Fruit fly (Drosophila melanogaster): ENCODE measurements around the gene Dpy-30L1.

Gene Dpy-30L1

DNA sequence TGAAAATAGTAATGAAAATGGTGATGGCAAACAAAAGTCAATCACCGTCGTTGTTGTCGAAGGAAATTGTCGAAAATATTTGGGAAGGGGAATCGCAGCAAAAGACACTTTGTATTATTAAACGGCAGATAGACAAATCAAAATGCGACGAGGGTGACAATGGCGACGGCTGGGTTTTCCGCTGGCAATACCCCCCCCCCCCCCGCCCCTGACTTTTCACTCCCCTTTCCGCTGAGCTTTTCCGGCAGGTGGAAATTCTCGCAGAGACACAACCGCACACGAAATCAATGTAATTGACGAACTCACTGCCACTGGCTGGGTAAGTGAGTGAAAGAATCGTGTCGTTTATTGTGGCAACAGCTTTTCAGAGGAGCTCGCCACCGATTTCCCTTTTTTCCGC lies 24.4 kb upstream of the Dpy-30L1 start:
- no peak for TF ChIP-seq noc (tag; optimal IDR thresholded peaks at IDR 0.05)

dm6 chr2L:10709353-10709752 lies 23.1 kb upstream of the Dpy-30L1 start, which contains the start of gene Lip2:
Gene Lip2, minus strand, starts transcription at chr2L:10709453.
- TF ChIP-seq noc (tag; optimal IDR thresholded peaks at IDR 0.05), result no peak

- TF ChIP-seq noc (tag; optimal IDR thresholded peaks at IDR 0.05), result no peak
Observed at dm6 chr2L:10711221-10711620, 21.2 kb upstream of the Dpy-30L1 start.

DNA sequence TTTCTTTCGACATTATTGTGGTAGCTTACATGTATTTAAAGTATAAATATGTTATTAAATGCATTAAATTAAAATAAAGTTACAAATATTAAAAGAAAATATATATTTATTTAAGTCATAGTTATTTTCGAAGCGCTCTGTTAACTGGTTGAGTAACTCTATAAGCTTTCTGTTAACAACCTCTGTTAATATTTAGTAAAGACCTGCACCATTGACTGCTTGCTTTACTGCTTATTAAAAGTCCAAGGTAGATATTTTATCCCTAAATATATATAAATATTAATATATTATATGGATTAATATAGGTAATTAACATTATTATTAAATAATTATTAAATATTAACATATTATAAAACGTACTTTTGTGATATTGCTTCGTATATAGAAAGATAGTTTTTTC lies 10.9 kb upstream of the Dpy-30L1 start:
- no peak for TF ChIP-seq noc (tag; optimal IDR thresholded peaks at IDR 0.05)

- TF ChIP-seq noc (tag; optimal IDR thresholded peaks at IDR 0.05), result no peak
Observed at dm6 chr2L:10723903-10724302, 8.6 kb upstream of the Dpy-30L1 start, which contains the start of gene CG6431. Gene CG6431, plus strand, starts transcription at chr2L:10724203.

- no peak for TF ChIP-seq noc (tag; optimal IDR thresholded peaks at IDR 0.05)
Observed at dm6 chr2L:10728751-10729150, 3.7 kb upstream of the Dpy-30L1 start, which contains the start of gene CG6443. Gene CG6443, plus strand, starts transcription at chr2L:10728978.

DNA sequence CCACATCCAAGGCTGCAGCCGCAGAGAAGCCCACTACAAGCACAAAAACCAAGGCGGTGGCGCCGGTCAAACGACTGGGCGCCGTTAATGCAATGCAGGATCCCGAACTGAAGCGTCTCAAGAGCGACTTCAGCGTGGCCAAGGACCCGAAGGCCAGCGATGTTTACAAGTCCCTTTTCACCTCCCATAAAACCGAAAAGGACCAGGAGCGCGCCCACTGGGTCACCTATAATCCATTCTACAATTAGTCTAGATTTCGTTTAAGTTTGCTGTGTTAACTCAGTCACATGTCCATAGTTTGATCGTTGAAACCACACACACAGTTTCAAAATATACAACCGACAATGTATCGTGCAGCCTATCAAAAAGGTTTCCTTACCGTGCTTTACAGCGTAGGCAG lies 2.5 kb upstream of the Dpy-30L1 start, which contains the start of gene CG17118:
TSS of gene CG17118 (plus strand) at position 301 of the 400 bp plus-strand sequence.
- no peak for TF ChIP-seq noc (tag; optimal IDR thresholded peaks at IDR 0.05)

DNA sequence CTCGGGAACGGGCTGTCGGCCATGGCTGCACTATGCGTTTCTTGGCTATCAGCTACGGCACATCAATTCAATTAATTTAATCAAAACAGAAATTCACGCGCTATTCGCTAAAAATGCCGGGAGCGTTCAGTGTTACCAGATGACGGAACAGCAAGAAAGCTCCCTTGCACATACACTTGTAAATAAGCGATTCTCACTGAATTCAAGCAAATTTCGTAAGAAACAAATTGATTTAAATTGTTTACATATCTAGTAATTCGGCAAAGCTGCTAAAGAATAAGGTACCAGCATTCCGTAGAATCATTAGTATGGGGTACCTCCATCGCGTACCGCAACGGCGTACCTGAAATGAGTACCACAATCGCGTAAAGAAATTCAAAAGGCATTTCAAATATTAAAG lies 3.5 kb downstream of the Dpy-30L1 start, which contains the start of gene Nup107:
TSS of gene Nup107 (minus strand) at position 149 of the 400 bp plus-strand sequence.
- TF ChIP-seq noc (tag; optimal IDR thresholded peaks at IDR 0.05), result no peak

DNA sequence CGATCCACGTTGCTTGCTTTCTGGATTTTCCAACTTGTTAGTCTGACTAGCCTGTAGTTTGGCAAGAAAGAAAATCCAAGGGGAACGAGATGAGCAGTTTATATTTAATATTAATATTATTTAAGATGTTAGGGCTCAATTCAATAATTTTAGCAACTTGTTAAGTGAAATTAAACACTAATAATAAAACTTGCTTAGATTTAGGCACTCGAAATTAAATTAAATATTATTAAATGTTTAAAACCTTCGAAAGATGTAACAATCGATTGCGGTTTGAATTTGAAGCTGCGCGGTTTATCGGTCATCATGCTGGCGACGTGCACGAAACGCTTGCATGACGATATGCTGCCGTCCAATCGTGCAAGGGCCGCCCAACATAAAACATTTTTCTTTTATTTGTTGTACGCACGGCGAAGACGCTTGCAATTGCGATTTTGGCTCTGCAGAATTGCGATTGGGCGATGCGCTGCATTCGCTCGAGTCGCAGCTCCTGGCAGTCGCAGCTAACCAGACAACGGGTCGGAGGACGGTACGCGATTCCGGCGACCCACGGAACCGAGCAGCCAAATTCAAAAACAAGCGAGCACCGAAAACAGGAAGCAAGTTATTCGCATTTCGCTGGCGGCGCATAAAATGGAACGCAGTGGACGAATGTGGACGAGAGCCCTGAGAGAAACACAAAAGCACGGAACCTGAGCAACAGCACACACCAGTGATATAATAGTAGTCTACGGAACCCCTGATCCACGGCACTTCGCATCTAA lies 4.7 kb downstream of the Dpy-30L1 start, which contains the start of the genes Vha16-5 and CG12299:
TSS of gene Vha16-5 (minus strand) at position 51 of the 764 bp plus-strand sequence.
TSS of gene CG12299 (plus strand) at position 353 of the 764 bp plus-strand sequence.
- no peak for TF ChIP-seq noc (tag; optimal IDR thresholded peaks at IDR 0.05)

- no peak for TF ChIP-seq noc (tag; optimal IDR thresholded peaks at IDR 0.05)
Observed at dm6 chr2L:10743714-10744113, 11.3 kb downstream of the Dpy-30L1 start, which contains the start of gene CG6729. Gene CG6729, minus strand, starts transcription at chr2L:10743935.

DNA sequence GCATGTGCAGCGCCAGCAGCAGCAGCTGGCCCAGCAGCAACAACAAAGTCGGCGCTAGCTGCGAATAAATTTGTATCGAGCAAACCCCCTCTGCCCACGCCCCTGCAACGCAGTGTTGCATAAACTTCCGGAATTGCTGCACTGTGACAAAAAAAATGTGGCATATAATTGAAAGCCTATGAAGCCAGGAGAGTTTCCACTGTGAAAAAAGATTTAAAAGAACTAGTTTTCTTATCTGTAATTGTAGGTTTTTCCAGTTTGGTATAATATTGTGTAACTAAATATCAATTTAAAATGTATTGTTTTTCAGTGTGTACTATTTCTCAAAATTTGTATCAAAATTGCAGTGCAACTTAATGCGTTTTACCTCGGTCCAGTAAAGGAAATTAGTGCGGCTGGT lies 15.8 kb downstream of the Dpy-30L1 start:
- TF ChIP-seq noc (tag; optimal IDR thresholded peaks at IDR 0.05), result no peak

DNA sequence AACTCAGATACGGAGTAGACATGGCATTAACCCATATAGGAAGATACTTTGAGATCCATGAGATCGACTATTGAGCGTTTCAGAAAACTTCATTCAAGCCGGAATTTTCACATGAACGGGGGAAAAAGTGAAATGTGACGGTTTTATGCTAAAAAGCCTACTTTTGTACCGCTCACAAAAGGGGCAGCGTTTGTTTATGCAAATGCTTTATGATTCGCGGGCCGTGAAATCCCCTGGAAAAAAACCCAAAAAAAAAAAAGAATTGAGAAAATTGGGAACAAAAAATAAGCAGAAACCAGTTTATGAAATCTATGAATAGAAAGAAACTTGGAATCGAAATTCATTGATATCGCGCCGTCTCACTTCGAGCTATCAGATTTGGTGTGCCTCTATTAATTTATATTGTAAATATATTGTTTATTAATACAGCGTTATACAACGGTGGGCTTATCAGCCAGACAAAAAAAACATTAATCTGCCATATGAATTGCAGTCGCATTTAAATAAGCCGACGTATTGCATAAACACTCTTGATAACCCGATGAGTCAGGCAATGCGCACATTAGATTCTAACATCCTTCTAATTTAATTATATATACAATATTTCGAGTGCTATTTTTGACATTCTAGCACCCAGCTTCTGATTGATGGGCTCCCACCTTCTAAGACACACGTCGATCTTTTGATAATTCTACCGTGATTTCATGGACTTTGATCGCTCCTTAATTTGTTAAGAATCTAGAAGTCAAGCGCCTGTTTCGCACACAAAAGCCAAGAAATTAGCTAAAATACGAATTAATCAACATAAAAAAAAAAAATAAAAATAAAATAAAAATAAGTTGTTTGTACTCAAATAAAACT lies 17.4 kb downstream of the Dpy-30L1 start:
- no peak for TF ChIP-seq noc (tag; optimal IDR thresholded peaks at IDR 0.05)

dm6 chr2L:10750915-10751612 lies 18.6 kb downstream of the Dpy-30L1 start:
- no peak for TF ChIP-seq noc (tag; optimal IDR thresholded peaks at IDR 0.05)

- no peak for TF ChIP-seq noc (tag; optimal IDR thresholded peaks at IDR 0.05)
Observed at dm6 chr2L:10751879-10752620, 19.6 kb downstream of the Dpy-30L1 start.

- TF ChIP-seq noc (tag; optimal IDR thresholded peaks at IDR 0.05), result no peak
Observed at dm6 chr2L:10752668-10753067, 20.2 kb downstream of the Dpy-30L1 start.
